Fruit fly (Drosophila melanogaster) Kc167 (cell line): Measurements from ENCODE around the gene CG42819.

ENCODE experiments used
- Myc ChIP-seq: fragments of >200 bp; optimal IDR thresholded peaks from 2 replicates; lab custom pipeline; 2017; ENCODE audit warnings: missing external identifiers
- Sin3A ChIP-seq: fragments of >200 bp; optimal IDR thresholded peaks from 2 replicates; lab custom pipeline; 2018; ENCODE audit warnings: missing external identifiers
- h ChIP-seq: fragments of >200 bp; optimal IDR thresholded peaks from 3 replicates; lab custom pipeline; 2018; ENCODE audit warnings: missing external identifiers
- insv ChIP-seq: fragments of >200 bp; optimal IDR thresholded peaks from 3 replicates; lab custom pipeline; 2018; ENCODE audit warnings: missing external identifiers
- psq ChIP-seq: fragments of >200 bp; optimal IDR thresholded peaks from 2 replicates; lab custom pipeline; 2017; ENCODE audit warnings: missing external identifiers
- ttk ChIP-seq: sonication (Bioruptor generic); optimal IDR thresholded peaks from 2 replicates; lab custom pipeline; 2017; ENCODE audit warnings: missing external identifiers

CG42819 gene

dm6 chr2L:8339751-8340349, 49.3 kb downstream of the CG42819 start:
- TF ChIP-seq insv (lab: Kevin White, UChicago) (no peak), h (lab: Kevin White, UChicago) (no peak), Sin3A (no peak), ttk (lab: Kevin White, UChicago) (no peak), Myc (no peak), psq (lab: Kevin White, UChicago) (no peak)
